Worm (Caenorhabditis elegans) whole organism, L4 larva: ENCODE measurements around the gene erg-28.

Source experiments
- F26F4.8 ChIP-seq: fragments of 200-800 bp; sonication (Bioruptor generic); conservative IDR thresholded peaks from 2 replicates; pipeline ENCODE4 v1.3.6; 2022; ENCODE audit warnings: missing genetic modification characterization, missing compliant biosample characterization
- T20F7.1 ChIP-seq: fragments of 200-800 bp; sonication (Bioruptor generic); optimal IDR thresholded peaks from 2 replicates; lab custom pipeline; 2018; ENCODE audit warnings: mild to moderate bottlenecking, missing genetic modification characterization, missing compliant biosample characterization
- Y5F2A.4 ChIP-seq: fragments of 200-800 bp; sonication (Bioruptor generic); optimal IDR thresholded peaks from 2 replicates; lab custom pipeline; 2018; ENCODE audit warnings: mild to moderate bottlenecking, missing genetic modification characterization, missing compliant biosample characterization
- aha-1 ChIP-seq: fragments of 150-350 bp; peaks from one replicate; lab custom pipeline; 2014; ENCODE audit warnings: missing biosample characterization, missing genetic modification characterization
- arid-1 ChIP-seq: fragments of 200-800 bp; sonication (Bioruptor generic); conservative IDR thresholded peaks from 2 replicates; pipeline ENCODE4 v1.3.6; 2022; ENCODE audit warnings: missing genetic modification reagents, missing genetic modification characterization, missing compliant biosample characterization
- ceh-44 ChIP-seq: fragments of 200-800 bp; sonication (Bioruptor generic); IDR thresholded peaks from 2 replicates; pipeline ENCODE4 v1.3.6; 2022; ENCODE audit warnings: missing genetic modification reagents, missing genetic modification characterization, missing compliant biosample characterization
- ctbp-1 ChIP-seq: fragments of 200-800 bp; sonication (Bioruptor generic); IDR thresholded peaks from 2 replicates; pipeline ENCODE4 v1.3.6; 2022; ENCODE audit warnings: missing genetic modification reagents, missing genetic modification characterization, missing compliant biosample characterization
- daf-12 ChIP-seq: fragments of 150-350 bp; optimal IDR thresholded peaks from 2 replicates; lab custom pipeline; 2014; ENCODE audit warnings: missing biosample characterization, missing genetic modification reagents, missing genetic modification characterization
- dmd-9 ChIP-seq: fragments of 200-800 bp; sonication (Bioruptor generic); IDR thresholded peaks from 2 replicates; pipeline ENCODE4 v1.3.6; 2022; ENCODE audit warnings: missing genetic modification reagents, missing genetic modification characterization, missing compliant biosample characterization
- egl-27 ChIP-seq: sonication (generic microtip); optimal IDR thresholded peaks from 3 replicates; lab custom pipeline; 2017; ENCODE audit warnings: missing biosample characterization, missing genetic modification reagents, missing genetic modification characterization
- egl-43 ChIP-seq: fragments of 200-800 bp; sonication (Bioruptor generic); IDR thresholded peaks from 2 replicates; pipeline ENCODE4 v1.3.6; 2022; ENCODE audit warnings: missing genetic modification reagents, missing genetic modification characterization, missing compliant biosample characterization
- gei-8 ChIP-seq: fragments of 200-800 bp; sonication (Bioruptor generic); optimal IDR thresholded peaks from 2 replicates; lab custom pipeline; 2018; ENCODE audit warnings: mild to moderate bottlenecking, missing genetic modification characterization, missing compliant biosample characterization
- lim-7 ChIP-seq: fragments of 200-800 bp; sonication (Bioruptor generic); IDR thresholded peaks from 2 replicates; pipeline ENCODE4 v1.3.6; 2022; ENCODE audit warnings: missing genetic modification characterization, missing compliant biosample characterization
- lin-1 ChIP-seq: fragments of 200-800 bp; sonication (Bioruptor generic); IDR thresholded peaks from 2 replicates; pipeline ENCODE4 v1.3.6; 2022; ENCODE audit warnings: missing genetic modification reagents, missing genetic modification characterization, missing compliant biosample characterization
- lin-38 ChIP-seq: fragments of 200-800 bp; sonication (Bioruptor generic); IDR thresholded peaks from 2 replicates; pipeline ENCODE4 v1.3.6; 2022; ENCODE audit warnings: missing genetic modification reagents, missing genetic modification characterization, missing compliant biosample characterization
- lir-3 ChIP-seq: sonication (generic microtip); optimal IDR thresholded peaks from 2 replicates; lab custom pipeline; 2016; ENCODE audit warnings: mild to moderate bottlenecking, missing genetic modification characterization, missing compliant biosample characterization
- lsy-2 ChIP-seq, 2 experiments: fragments of 150-350 bp in 1 of 2; sonication (generic microtip) in 1 of 2; optimal IDR thresholded peaks; 2 replicates each; lab custom pipeline; 2014 to 2017; ENCODE audit warnings: missing biosample characterization in 2 of 2, missing genetic modification characterization in 2 of 2
- mdl-1 ChIP-seq, 2 experiments: fragments of 150-350 bp in 1 of 2; sonication (generic microtip) in 1 of 2; optimal IDR thresholded peaks; 2 replicates each; lab custom pipeline; 2014 to 2017; ENCODE audit warnings: missing biosample characterization in 2 of 2, missing genetic modification characterization in 2 of 2
- mdt-29 ChIP-seq: fragments of 200-800 bp; sonication (Bioruptor generic); IDR thresholded peaks from 2 replicates; pipeline ENCODE4 v1.3.6; 2022; ENCODE audit warnings: missing genetic modification reagents, missing genetic modification characterization, missing compliant biosample characterization
- mes-2 ChIP-seq: sonication (generic microtip); optimal IDR thresholded peaks from 2 replicates; lab custom pipeline; 2016; ENCODE audit warnings: missing genotype, mild to moderate bottlenecking, missing genetic modification characterization, missing compliant biosample characterization; ENCODE audit not compliant: poor library complexity, severe bottlenecking
- mxl-3 ChIP-seq: fragments of 200-800 bp; sonication (Bioruptor generic); optimal IDR thresholded peaks from 2 replicates; lab custom pipeline; 2018; ENCODE audit warnings: mild to moderate bottlenecking, missing genetic modification characterization, missing compliant biosample characterization
- nhr-102 ChIP-seq: sonication (generic microtip); optimal IDR thresholded peaks from 2 replicates; lab custom pipeline; 2016; ENCODE audit warnings: mild to moderate bottlenecking, missing genetic modification characterization, moderate library complexity, missing compliant biosample characterization
- nhr-28 ChIP-seq: fragments of 150-350 bp; optimal IDR thresholded peaks from 2 replicates; lab custom pipeline; 2014; ENCODE audit warnings: missing biosample characterization, missing genetic modification characterization
- nhr-6 ChIP-seq: fragments of 150-350 bp; optimal IDR thresholded peaks from 2 replicates; lab custom pipeline; 2014; ENCODE audit warnings: missing biosample characterization, missing genetic modification characterization
- nhr-77 ChIP-seq: fragments of 150-350 bp; optimal IDR thresholded peaks from 2 replicates; lab custom pipeline; 2014; ENCODE audit warnings: missing biosample characterization, missing genetic modification characterization
- pha-4 ChIP-seq, 2 experiments: fragments of 150-350 bp in 1 of 2; fragments of 200-800 bp in 1 of 2; sonication (Bioruptor generic) in 1 of 2; IDR thresholded peaks in 1 of 2; optimal IDR thresholded peaks in 1 of 2; 2 replicates each; pipeline versions ENCODE4 v1.3.6 to Lab custom; 2014 to 2022; ENCODE audit warnings: missing genetic modification characterization in 2 of 2, missing genetic modification reagents in 2 of 2, missing biosample characterization in 1 of 2, missing compliant biosample characterization in 1 of 2
- pqm-1 ChIP-seq: sonication (generic microtip); optimal IDR thresholded peaks from 2 replicates; lab custom pipeline; 2017; ENCODE audit warnings: missing biosample characterization, missing genetic modification characterization
- set-16 ChIP-seq: fragments of 200-800 bp; sonication (Bioruptor generic); IDR thresholded peaks from 2 replicates; pipeline ENCODE4 v1.3.6; 2022; ENCODE audit warnings: missing genetic modification reagents, missing genetic modification characterization, missing compliant biosample characterization
- tra-1 ChIP-seq: fragments of 200-800 bp; sonication (Bioruptor generic); IDR thresholded peaks from 2 replicates; pipeline ENCODE4 v1.3.6; 2022; ENCODE audit warnings: missing genetic modification reagents, missing genetic modification characterization, missing compliant biosample characterization
- unc-39 ChIP-seq: sonication (generic microtip); optimal IDR thresholded peaks from 2 replicates; lab custom pipeline; 2017; ENCODE audit warnings: missing biosample characterization, missing genetic modification characterization
- unc-62 ChIP-seq, 3 experiments: fragments of 150-350 bp in 1 of 3; sonication (generic microtip); optimal IDR thresholded peaks in 2 of 3; peaks in 1 of 3; 1 replicate in 1 of 3; 2 replicates in 2 of 3; lab custom pipeline; 2014 to 2017; ENCODE audit warnings: missing biosample characterization in 3 of 3, missing genetic modification characterization in 3 of 3, missing genetic modification reagents in 3 of 3, missing genotype in 1 of 3
- zag-1 ChIP-seq: fragments of 150-350 bp; optimal IDR thresholded peaks from 2 replicates; lab custom pipeline; 2014; ENCODE audit warnings: missing biosample characterization, missing genetic modification characterization

The erg-28 gene

DNA sequence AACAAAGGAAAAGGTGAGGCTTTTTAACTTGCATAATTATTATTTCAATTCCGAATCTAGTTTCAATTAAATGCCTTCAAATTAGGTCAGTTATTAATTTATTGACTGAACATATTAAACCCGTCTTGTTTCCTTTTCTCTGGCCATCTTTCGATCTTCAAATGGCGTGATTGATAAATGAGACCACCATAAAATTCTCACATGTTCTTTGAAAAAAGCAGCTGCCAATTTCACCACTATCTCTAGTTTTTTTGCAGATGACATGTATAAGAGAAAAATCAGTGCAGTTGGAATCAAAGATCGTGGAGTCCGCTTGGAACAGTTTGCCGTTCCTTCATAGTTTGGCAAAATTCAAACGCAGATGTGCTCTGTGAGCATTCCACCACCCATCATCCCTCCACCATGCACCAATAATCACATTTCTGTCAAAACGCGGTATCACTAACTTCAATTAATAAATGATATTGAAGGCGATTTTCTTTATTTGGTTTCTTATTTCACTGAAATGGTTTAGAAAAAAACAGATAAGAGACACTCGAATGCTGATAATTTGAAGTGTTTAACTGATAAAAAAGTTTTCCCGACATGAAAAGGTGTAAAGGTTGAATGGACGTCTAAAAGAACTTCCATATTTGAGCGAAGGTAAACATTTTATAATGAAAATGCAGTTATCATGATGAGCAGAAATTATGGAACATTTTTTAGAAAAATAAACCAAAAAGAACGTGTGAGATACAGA is 30.7 kb downstream of the erg-28 start (continued):
- TF ChIP-seq aha-1, result peak; percentile 65
- TF ChIP-seq T20F7.1 (GFP tag; lab: Kevin White, UChicago), result no peak
- no peak for TF ChIP-seq ceh-44

ce11 chrV:12640384-12640783 is 33.2 kb downstream of the erg-28 start, which contains the start of gene gpa-8:
TSS of gene gpa-8 (minus strand) at chrV:12640484.
- TF ChIP-seq nhr-102, result no peak
- no peak for TF ChIP-seq egl-43
- TF ChIP-seq mdl-1 (tag; optimal IDR thresholded peaks at IDR 0.05; lab: Kevin White, UChicago), result no peak
- no peak for TF ChIP-seq zag-1 (tag; lab: Kevin White, UChicago)
- no peak for TF ChIP-seq set-16
- TF ChIP-seq egl-27 (tag; lab: Kevin White, UChicago), result no peak
- no peak for TF ChIP-seq tra-1 (GFP tag; lab: Robert Waterston, UW)
- no peak for TF ChIP-seq mes-2 (tag; lab: Kevin White, UChicago)

DNA sequence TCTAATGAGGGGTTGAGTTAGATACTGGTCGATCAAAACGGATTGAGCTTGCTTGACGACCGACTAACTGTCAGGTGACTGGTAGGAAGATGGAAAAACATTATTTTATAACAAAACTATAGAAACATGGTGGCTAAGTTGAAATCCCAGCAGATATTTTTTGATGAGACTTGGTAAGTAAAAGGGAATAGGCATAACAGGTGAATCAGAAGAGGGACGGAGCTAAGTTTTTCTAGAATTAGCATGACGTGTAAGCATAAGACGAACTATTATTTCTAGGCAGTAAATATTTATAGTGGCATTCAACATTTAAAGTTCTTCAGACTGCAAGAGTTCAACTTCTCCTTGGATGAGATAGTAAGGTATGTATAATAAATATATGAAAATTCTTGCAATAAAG is 37.3 kb downstream of the erg-28 start, which contains the start of gene F56H9.8:
Gene F56H9.8, plus strand, starts transcription at position 301 of the 400 bp plus-strand sequence.
- no peak for TF ChIP-seq lir-3 (tag; lab: Kevin White, UChicago)
- TF ChIP-seq mdt-29 (GFP tag; lab: Robert Waterston, UW), result no peak

ce11 chrV:12649213-12649612 is 42.0 kb downstream of the erg-28 start, which contains the start of gene gpa-9:
TSS of gene gpa-9 (minus strand) at chrV:12649313.
- TF ChIP-seq mdt-29 (GFP tag; lab: Robert Waterston, UW) (no peak), F26F4.8 (GFP tag; lab: Robert Waterston, UW) (no peak), pha-4 (GFP tag; IDR thresholded peaks at IDR 0.05; lab: Robert Waterston, UW) (no peak), pha-4 (tag; optimal IDR thresholded peaks at IDR 0.05; lab: Kevin White, UChicago) (no peak), arid-1 (no peak), gei-8 (GFP tag; lab: Kevin White, UChicago) (no peak), unc-39 (tag; lab: Kevin White, UChicago) (no peak), unc-62 (GFP tag; optimal IDR thresholded peaks at IDR 0.05 in 1 of 2; lab: Kevin White, UChicago) (no peak), unc-62 (tag; optimal IDR thresholded peaks at IDR 0.05; lab: Kevin White, UChicago) (no peak), ctbp-1 (GFP tag; lab: Robert Waterston, UW) (no peak)

DNA sequence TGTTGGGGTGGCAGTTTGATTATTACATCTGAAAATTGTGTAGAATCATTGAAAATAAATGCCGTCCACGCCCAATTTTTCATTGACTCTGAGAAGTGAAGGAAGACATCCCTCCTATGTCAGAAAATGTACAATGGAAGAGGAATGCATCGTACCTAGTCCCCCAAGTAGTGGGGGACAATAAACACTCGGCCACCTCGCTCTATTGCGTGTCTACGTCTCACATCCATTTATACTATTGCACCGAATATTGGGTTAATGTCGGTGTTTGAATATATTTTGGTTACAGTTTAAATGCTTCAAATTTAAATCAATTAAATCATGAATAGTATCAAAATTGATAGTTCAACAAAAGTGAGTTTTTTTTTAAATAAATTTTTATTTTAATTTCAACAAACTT is 42.4 kb downstream of the erg-28 start, which contains the start of gene lin-25:
Gene lin-25, plus strand, starts transcription at position 290 of the 400 bp plus-strand sequence.
- peak in 1 of 2 experiments; percentile 54 for TF ChIP-seq lsy-2 (tag; optimal IDR thresholded peaks at IDR 0.05; lab: Kevin White, UChicago)
- no peak for TF ChIP-seq daf-12
- TF ChIP-seq lim-7 (GFP tag; lab: Robert Waterston, UW), result no peak
- TF ChIP-seq nhr-28 (tag; lab: Kevin White, UChicago), result peak; percentile 57
- TF ChIP-seq pqm-1, result peak; percentile 27
- no peak for TF ChIP-seq dmd-9 (GFP tag; lab: Robert Waterston, UW)
- TF ChIP-seq lin-38 (GFP tag; lab: Robert Waterston, UW), result no peak
- TF ChIP-seq nhr-77 (tag; lab: Kevin White, UChicago), result no peak
- no peak for TF ChIP-seq pha-4 (GFP tag; IDR thresholded peaks at IDR 0.05; lab: Robert Waterston, UW)
- no peak for TF ChIP-seq pha-4 (tag; optimal IDR thresholded peaks at IDR 0.05; lab: Kevin White, UChicago)
- no peak for TF ChIP-seq lin-1
- peak; percentile 52 for TF ChIP-seq mxl-3
- TF ChIP-seq nhr-6, result peak; percentile 36
- TF ChIP-seq Y5F2A.4 (GFP tag; lab: Kevin White, UChicago), result no peak
- TF ChIP-seq, all 104 proteins: peak for 5
